Worm (Caenorhabditis elegans) whole organism, L3 larva: ENCODE data around the gene rpoa-12.

ENCODE experiments used
- R02D3.7 ChIP-seq: fragments of 150-350 bp; optimal IDR thresholded peaks from 2 replicates; lab custom pipeline; 2014; ENCODE audit warnings: missing biosample characterization, missing genetic modification characterization
- fkh-10 ChIP-seq: sonication (generic microtip); optimal IDR thresholded peaks from 2 replicates; lab custom pipeline; 2017; ENCODE audit warnings: missing biosample characterization, missing genetic modification reagents, missing genetic modification characterization
- lin-39 ChIP-seq: fragments of 150-350 bp; optimal IDR thresholded peaks from 2 replicates; lab custom pipeline; 2018; ENCODE audit warnings: missing biosample characterization, missing genetic modification reagents, missing genetic modification characterization
- nhr-12 ChIP-seq: fragments of 150-350 bp; optimal IDR thresholded peaks from 2 replicates; lab custom pipeline; 2014; ENCODE audit warnings: missing biosample characterization, missing genetic modification characterization
- pqm-1 ChIP-seq: fragments of 150-350 bp; optimal IDR thresholded peaks from 2 replicates; lab custom pipeline; 2017; ENCODE audit warnings: missing biosample characterization, missing genetic modification characterization, inconsistent platforms
- skn-1 ChIP-seq: fragments of 150-350 bp; optimal IDR thresholded peaks from 2 replicates; lab custom pipeline; 2014; ENCODE audit warnings: missing biosample characterization, missing genetic modification characterization
- tbx-2 ChIP-seq: sonication (generic microtip); optimal IDR thresholded peaks from 2 replicates; lab custom pipeline; 2016; ENCODE audit warnings: mild to moderate bottlenecking, missing genetic modification characterization, missing compliant biosample characterization
- unc-62 ChIP-seq: fragments of 150-350 bp; sonication (generic microtip); optimal IDR thresholded peaks from 4 replicates; lab custom pipeline; 2014; ENCODE audit warnings: missing biosample characterization, missing genetic modification reagents, missing genetic modification characterization
- ztf-11 ChIP-seq: fragments of 150-350 bp; optimal IDR thresholded peaks from 2 replicates; lab custom pipeline; 2014; ENCODE audit warnings: missing biosample characterization, missing genetic modification characterization

- TF ChIP-seq skn-1 (tag; lab: Kevin White, UChicago) (no peak), fkh-10 (GFP tag; lab: Kevin White, UChicago) (no peak), R02D3.7 (tag; lab: Kevin White, UChicago) (no peak), tbx-2 (tag; lab: Kevin White, UChicago) (no peak), nhr-12 (no peak), unc-62 (GFP tag; lab: Kevin White, UChicago) (no peak), ztf-11 (tag; lab: Kevin White, UChicago) (no peak), lin-39 (no peak), pqm-1 (tag; lab: Kevin White, UChicago) (no peak)
Measured at ce11 chrV:14411989-14412388, 11.1 kb downstream of the rpoa-12 start.
